Fruit fly (Drosophila melanogaster) whole organism, embryonic: ENCODE results near the gene Rab30.

ENCODE experiments used
- Antp ChIP-seq: fragments of 200-800 bp; sonication (Bioruptor generic); optimal IDR thresholded peaks from 3 replicates; lab custom pipeline; 2016; ENCODE audit warnings: missing biosample characterization, missing genetic modification characterization
- Asciz ChIP-seq: fragments of 200-800 bp; sonication (Bioruptor generic); optimal IDR thresholded peaks from 2 replicates; lab custom pipeline; 2017; ENCODE audit warnings: missing biosample characterization, mild to moderate bottlenecking, missing genetic modification characterization, missing genetic modification reagents
- Atf3 ChIP-seq: fragments of 200-800 bp; sonication (Bioruptor generic); optimal IDR thresholded peaks from 3 replicates; lab custom pipeline; 2016; ENCODE audit warnings: missing biosample characterization, missing genetic modification characterization
- CG10209 ChIP-seq: fragments of 200-800 bp; sonication (Bioruptor generic); optimal IDR thresholded peaks from 3 replicates; lab custom pipeline; 2017; ENCODE audit warnings: missing biosample characterization, mild to moderate bottlenecking, missing genetic modification characterization, missing genetic modification reagents
- CG10462 ChIP-seq: fragments of 200-800 bp; sonication (Bioruptor generic); optimal IDR thresholded peaks from 2 replicates; lab custom pipeline; 2016; ENCODE audit warnings: missing biosample characterization, missing genetic modification characterization
- CG12744 ChIP-seq: fragments of 200-800 bp; sonication (Bioruptor generic); optimal IDR thresholded peaks from 2 replicates; lab custom pipeline; 2016; ENCODE audit warnings: missing biosample characterization, missing genetic modification characterization
- CG13624 ChIP-seq: fragments of 200-800 bp; sonication (Bioruptor generic); optimal IDR thresholded peaks from 2 replicates; lab custom pipeline; 2016; ENCODE audit warnings: missing biosample characterization, missing genetic modification characterization
- CG14710 ChIP-seq: fragments of 200-800 bp; sonication (Bioruptor generic); optimal IDR thresholded peaks from 3 replicates; lab custom pipeline; 2019; ENCODE audit warnings: missing biosample characterization, mild to moderate bottlenecking, missing genetic modification characterization, moderate library complexity
- CG30431 ChIP-seq: fragments of 200-800 bp; sonication (Bioruptor generic); optimal IDR thresholded peaks from 2 replicates; lab custom pipeline; 2017; ENCODE audit warnings: missing biosample characterization, missing genetic modification characterization
- CG32767 ChIP-seq: fragments of 200-800 bp; sonication (Bioruptor generic); IDR thresholded peaks from 2 replicates; pipeline ENCODE4 v1.3.6; 2022; ENCODE audit warnings: missing biosample characterization, missing genetic modification characterization
- CG3838 ChIP-seq: fragments of 200-800 bp; sonication (Bioruptor generic); optimal IDR thresholded peaks from 3 replicates; lab custom pipeline; 2016; ENCODE audit warnings: missing biosample characterization, missing genetic modification characterization
- CG3995 ChIP-seq: fragments of 200-800 bp; sonication (Bioruptor generic); optimal IDR thresholded peaks from 3 replicates; lab custom pipeline; 2016; ENCODE audit warnings: missing biosample characterization, missing genetic modification characterization
- CG6175 ChIP-seq: fragments of 200-800 bp; sonication (Bioruptor generic); IDR thresholded peaks from 3 replicates; pipeline ENCODE4 v1.3.6; 2022; ENCODE audit warnings: missing biosample characterization, missing genetic modification characterization
- CG6272 ChIP-seq: fragments of 200-800 bp; sonication (Bioruptor generic); IDR thresholded peaks from 2 replicates; pipeline ENCODE4 v1.3.6; 2022; ENCODE audit warnings: missing biosample characterization, missing genetic modification characterization
- CG6689 ChIP-seq: fragments of 200-800 bp; sonication (Bioruptor generic); IDR thresholded peaks from 2 replicates; pipeline ENCODE4 v1.3.6; 2022; ENCODE audit warnings: missing biosample characterization, missing genetic modification characterization
- CG7556 ChIP-seq: fragments of 200-800 bp; sonication (Bioruptor generic); optimal IDR thresholded peaks from 2 replicates; lab custom pipeline; 2017; ENCODE audit warnings: missing biosample characterization, mild to moderate bottlenecking, missing genetic modification characterization
- CG8089 ChIP-seq: fragments of 200-800 bp; sonication (Bioruptor generic); optimal IDR thresholded peaks from 3 replicates; lab custom pipeline; 2016; ENCODE audit warnings: missing biosample characterization, missing genetic modification characterization
- Camta ChIP-seq: fragments of 200-800 bp; sonication (Bioruptor generic); optimal IDR thresholded peaks from 2 replicates; lab custom pipeline; 2016; ENCODE audit warnings: missing biosample characterization, missing genetic modification characterization
- Doc3 ChIP-seq: fragments of 200-800 bp; sonication (Bioruptor generic); IDR thresholded peaks from 3 replicates; pipeline ENCODE4 v1.3.6; 2022; ENCODE audit warnings: missing biosample characterization, missing genetic modification characterization; ENCODE audit not compliant: partially characterized antibody
- Elba2 ChIP-seq: fragments of 200-800 bp; sonication (Bioruptor generic); optimal IDR thresholded peaks from 3 replicates; lab custom pipeline; 2016; ENCODE audit warnings: missing biosample characterization, missing genetic modification characterization
- H2.0 ChIP-seq: fragments of 200-800 bp; sonication (Bioruptor generic); IDR thresholded peaks from 2 replicates; pipeline ENCODE4 v1.3.6; 2022; ENCODE audit warnings: missing biosample characterization, missing genetic modification characterization
- HHEX ChIP-seq: fragments of 200-800 bp; sonication (Bioruptor generic); optimal IDR thresholded peaks from 3 replicates; lab custom pipeline; 2017; ENCODE audit warnings: missing biosample characterization, mild to moderate bottlenecking, missing genetic modification characterization, missing genetic modification reagents
- Hmr ChIP-seq: fragments of 200-800 bp; sonication (Bioruptor generic); optimal IDR thresholded peaks from 3 replicates; lab custom pipeline; 2017; ENCODE audit warnings: mild to moderate bottlenecking, missing biosample characterization, missing genetic modification reagents, missing genetic modification characterization
- Hr51 ChIP-seq, 2 experiments: fragments of 200-800 bp; sonication (Bioruptor generic); optimal IDR thresholded peaks; 2 replicates in 1 of 2; 3 replicates in 1 of 2; lab custom pipeline; 2016 to 2018; ENCODE audit warnings: missing biosample characterization in 2 of 2, missing genetic modification characterization in 2 of 2, mild to moderate bottlenecking in 1 of 2, moderate library complexity in 1 of 2
- Med ChIP-seq: fragments of 200-800 bp; sonication (Bioruptor generic); peaks from one replicate; lab custom pipeline; 2016; ENCODE audit warnings: missing biosample characterization, missing genetic modification characterization, mild to moderate bottlenecking, inconsistent platforms, moderate library complexity
- Meics ChIP-seq: fragments of 200-800 bp; sonication (Bioruptor generic); optimal IDR thresholded peaks from 2 replicates; lab custom pipeline; 2017; ENCODE audit warnings: missing biosample characterization, mild to moderate bottlenecking, missing genetic modification characterization
- NC2α ChIP-seq: fragments of 200-800 bp; sonication (Bioruptor generic); optimal IDR thresholded peaks from 2 replicates; lab custom pipeline; 2016; ENCODE audit warnings: missing biosample characterization, missing genetic modification characterization
- Rfx ChIP-seq: fragments of 200-800 bp; sonication (Bioruptor generic); IDR thresholded peaks from 2 replicates; pipeline ENCODE4 v1.3.6; 2022; ENCODE audit warnings: missing biosample characterization, missing genetic modification characterization
- Xbp1 ChIP-seq: fragments of 200-800 bp; sonication (Bioruptor generic); optimal IDR thresholded peaks from 3 replicates; lab custom pipeline; 2016; ENCODE audit warnings: missing biosample characterization, mild to moderate bottlenecking, missing genetic modification characterization
- abd-A ChIP-seq: fragments of 200-800 bp; sonication (Bioruptor generic); optimal IDR thresholded peaks from 3 replicates; lab custom pipeline; 2019; ENCODE audit warnings: missing biosample characterization, mild to moderate bottlenecking, missing genetic modification characterization, moderate library complexity
- ap ChIP-seq: fragments of 200-800 bp; sonication (Bioruptor generic); IDR thresholded peaks from 2 replicates; pipeline ENCODE4 v1.3.6; 2022; ENCODE audit warnings: missing biosample characterization, missing genetic modification characterization
- bcd ChIP-seq: fragments of 200-800 bp; sonication (Bioruptor generic); optimal IDR thresholded peaks from 2 replicates; lab custom pipeline; 2017; ENCODE audit warnings: missing biosample characterization, mild to moderate bottlenecking, missing genetic modification characterization
- bigmax ChIP-seq: fragments of 200-800 bp; sonication (Bioruptor generic); optimal IDR thresholded peaks from 2 replicates; lab custom pipeline; 2018; ENCODE audit warnings: missing biosample characterization, mild to moderate bottlenecking, missing genetic modification characterization
- cas ChIP-seq: fragments of 200-800 bp; sonication (Bioruptor generic); IDR thresholded peaks from 2 replicates; pipeline ENCODE4 v1.3.6; 2022; ENCODE audit warnings: missing biosample characterization, missing genetic modification characterization
- chm ChIP-seq: fragments of 200-800 bp; sonication (Bioruptor generic); IDR thresholded peaks from 2 replicates; pipeline ENCODE4 v1.3.6; 2022; ENCODE audit warnings: missing biosample characterization, missing genetic modification characterization
- dimm ChIP-seq: fragments of 200-800 bp; sonication (Bioruptor generic); IDR thresholded peaks from 2 replicates; pipeline ENCODE4 v1.3.6; 2022; ENCODE audit warnings: missing biosample characterization, missing genetic modification characterization
- dysf ChIP-seq: fragments of 200-800 bp; sonication (Bioruptor generic); IDR thresholded peaks from 3 replicates; pipeline ENCODE4 v1.3.6; 2022; ENCODE audit warnings: missing biosample characterization, missing genetic modification characterization
- fd102C ChIP-seq: fragments of 200-800 bp; sonication (Bioruptor generic); optimal IDR thresholded peaks from 2 replicates; lab custom pipeline; 2018; ENCODE audit warnings: missing biosample characterization, mild to moderate bottlenecking, missing genetic modification characterization, moderate library complexity
- grau ChIP-seq: fragments of 200-800 bp; optimal IDR thresholded peaks from 3 replicates; lab custom pipeline; 2019; ENCODE audit warnings: missing biosample characterization, mild to moderate bottlenecking, missing genetic modification characterization, moderate library complexity
- gro ChIP-seq: fragments of 200-800 bp; sonication (Bioruptor generic); optimal IDR thresholded peaks from 2 replicates; lab custom pipeline; 2016; ENCODE audit warnings: missing biosample characterization, missing genetic modification characterization
- jigr1 ChIP-seq: fragments of 200-800 bp; sonication (Bioruptor generic); IDR thresholded peaks from 3 replicates; pipeline ENCODE4 v1.3.6; 2022; ENCODE audit warnings: missing biosample characterization, missing genetic modification characterization
- ken ChIP-seq: fragments of 200-800 bp; sonication (Bioruptor generic); IDR thresholded peaks from 3 replicates; pipeline ENCODE4 v1.3.6; 2022; ENCODE audit warnings: missing biosample characterization, missing genetic modification characterization
- luna ChIP-seq: fragments of 200-800 bp; sonication (Bioruptor generic); optimal IDR thresholded peaks from 2 replicates; lab custom pipeline; 2016; ENCODE audit warnings: missing biosample characterization, missing genetic modification characterization
- nau ChIP-seq: fragments of 200-800 bp; sonication (Bioruptor generic); optimal IDR thresholded peaks from 3 replicates; lab custom pipeline; 2017; ENCODE audit warnings: missing biosample characterization, mild to moderate bottlenecking, missing genetic modification characterization, missing genetic modification reagents
- pb ChIP-seq: fragments of 200-800 bp; sonication (Bioruptor generic); optimal IDR thresholded peaks from 3 replicates; lab custom pipeline; 2016; ENCODE audit warnings: missing biosample characterization, missing genetic modification characterization
- sc ChIP-seq, 3 experiments: fragments of >200 bp in 2 of 3; fragments of 200-800 bp in 1 of 3; sonication (Bioruptor generic) in 1 of 3; optimal IDR thresholded peaks; 2 replicates in 2 of 3; 3 replicates in 1 of 3; lab custom pipeline; 2017; ENCODE audit warnings: mild to moderate bottlenecking in 1 of 3, missing biosample characterization in 1 of 3, missing genetic modification characterization in 1 of 3, missing genetic modification reagents in 1 of 3
- schlank ChIP-seq: fragments of 200-800 bp; sonication (Bioruptor generic); optimal IDR thresholded peaks from 2 replicates; lab custom pipeline; 2018; ENCODE audit warnings: missing biosample characterization, mild to moderate bottlenecking, missing genetic modification characterization
- scrt ChIP-seq: fragments of 200-800 bp; sonication (Bioruptor generic); optimal IDR thresholded peaks from 2 replicates; lab custom pipeline; 2018; ENCODE audit warnings: missing biosample characterization, mild to moderate bottlenecking, missing genetic modification characterization, moderate library complexity
- so ChIP-seq: fragments of 200-800 bp; sonication (Bioruptor generic); IDR thresholded peaks from 3 replicates; pipeline ENCODE4 v1.3.6; 2022; ENCODE audit warnings: missing biosample characterization, missing genetic modification characterization
- tx ChIP-seq: fragments of 200-800 bp; sonication (Bioruptor generic); optimal IDR thresholded peaks from 2 replicates; lab custom pipeline; 2016; ENCODE audit warnings: missing biosample characterization, missing genetic modification characterization

Gene Rab30

dm6 chr2L:7049009-7049647 is 16.7 kb upstream of the Rab30 start (continued):
- TF ChIP-seq Hr51 (GFP tag; optimal IDR thresholded peaks at IDR 0.05; lab: Kevin White, UChicago) (peak; percentile 9 to 14), gro (GFP tag; lab: Kevin White, UChicago) (no peak), bcd (GFP tag; lab: Kevin White, UChicago) (no peak), H2.0 (no peak), CG6689 (GFP tag; lab: Robert Waterston, UW) (0 out of 2 replicates have a peak, but pooled peaks have one; percentile 15), Camta (no peak), tx (GFP tag; lab: Kevin White, UChicago) (peak; percentile 4), bigmax (GFP tag; lab: Kevin White, UChicago) (no peak), abd-A (tag; lab: Kevin White, UChicago) (peak; percentile 73), Hmr (peak; percentile 39), jigr1 (GFP tag; lab: Robert Waterston, UW) (no peak), CG7556 (GFP tag; lab: Kevin White, UChicago) (peak; percentile 1), Atf3 (GFP tag; lab: Kevin White, UChicago) (no peak), fd102C (GFP tag; lab: Kevin White, UChicago) (no peak), CG12744 (GFP tag; lab: Kevin White, UChicago) (no peak), CG30431 (no peak), Meics (GFP tag; lab: Kevin White, UChicago) (peak; percentile 30), NC2α (GFP tag; lab: Kevin White, UChicago) (no peak), luna (GFP tag; lab: Kevin White, UChicago) (no peak), ken (GFP tag; lab: Robert Waterston, UW) (no peak), HHEX (no peak), CG6272 (GFP tag; lab: Robert Waterston, UW) (no peak), CG32767 (0 out of 2 replicates have a peak, but pooled peaks have one; percentile 31), dimm (GFP tag; lab: Robert Waterston, UW) (no peak), CG10209 (no peak), sc (optimal IDR thresholded peaks at IDR 0.05; lab: Kevin White, UChicago) (no peak), sc (GFP tag; optimal IDR thresholded peaks at IDR 0.05; lab: Kevin White, UChicago) (no peak), Elba2 (peak; percentile 30), Doc3 (peak; percentile 80), CG6175 (GFP tag; lab: Robert Waterston, UW) (no peak), CG3838 (GFP tag; lab: Kevin White, UChicago) (no peak), Asciz (GFP tag; lab: Kevin White, UChicago) (no peak), nau (no peak), Xbp1 (GFP tag; lab: Kevin White, UChicago) (peak; percentile 30), CG3995 (GFP tag; lab: Kevin White, UChicago) (peak; percentile 7), scrt (peak; percentile 49), CG8089 (GFP tag; lab: Kevin White, UChicago) (no peak), CG13624 (GFP tag; lab: Kevin White, UChicago) (no peak), grau (tag; lab: Kevin White, UChicago) (peak; percentile 8), Med (GFP tag; lab: Kevin White, UChicago) (peak; percentile 90), CG14710 (tag; lab: Kevin White, UChicago) (peak; percentile 9), schlank (no peak), chm (GFP tag; lab: Robert Waterston, UW) (peak; percentile 73; the same call in 1 of the 2 replicates), pb (GFP tag; lab: Kevin White, UChicago) (no peak), cas (GFP tag; lab: Robert Waterston, UW) (peak; percentile 48; the same call in 1 of the 2 replicates), ap (GFP tag; lab: Robert Waterston, UW) (no peak), dysf (GFP tag; lab: Robert Waterston, UW) (no peak; the same call in 2 of the 3 replicates), so (GFP tag; lab: Robert Waterston, UW) (0 out of 3 replicates have a peak, but pooled peaks have one; percentile 18), Antp (GFP tag; lab: Kevin White, UChicago) (peak; percentile 15), Rfx (GFP tag; lab: Robert Waterston, UW) (peak; percentile 52), CG10462 (GFP tag; lab: Kevin White, UChicago) (no peak)
